Worm (Caenorhabditis elegans) whole organism, L4/young adult: ENCODE measurements around the gene cul-6.
"Not testable (repeated sequence)": the region's sequence is repeated elsewhere in the genome, so short reads cannot be mapped to it uniquely, and the experiment has no call there.

Experiments
- W03F9.2 ChIP-seq: fragments of 150-350 bp; optimal IDR thresholded peaks from 2 replicates; lab custom pipeline; 2014; ENCODE audit warnings: missing biosample characterization, missing genetic modification characterization
- dao-5 ChIP-seq: sonication (generic microtip); optimal IDR thresholded peaks from 2 replicates; lab custom pipeline; 2016; ENCODE audit warnings: missing genotype, missing genetic modification characterization, moderate library complexity, missing compliant biosample characterization
- him-1 ChIP-seq: sonication (generic microtip); optimal IDR thresholded peaks from 2 replicates; lab custom pipeline; 2016; ENCODE audit warnings: missing genotype, missing genetic modification reagents, missing genetic modification characterization, missing compliant biosample characterization

cul-6 gene

ce11 chrIV:12590373-12590772, at the start of gene cul-6:
Gene cul-6 (minus strand): TSS chrIV:12590451.
- TF ChIP-seq him-1 = no peak
- no peak for TF ChIP-seq dao-5 (tag; lab: Kevin White, UChicago)
- no peak for TF ChIP-seq W03F9.2 (tag; lab: Kevin White, UChicago)

ce11 chrIV:12639311-12639710, 49.1 kb upstream of the cul-6 start, which contains the start of gene C26H9A.3:
Gene C26H9A.3 (minus strand): TSS chrIV:12639411.
- TF ChIP-seq dao-5 (tag; lab: Kevin White, UChicago); him-1; W03F9.2 (tag; lab: Kevin White, UChicago): not testable (repeated sequence)

- TF ChIP-seq him-1 (no peak), W03F9.2 (tag; lab: Kevin White, UChicago) (no peak), dao-5 (tag; lab: Kevin White, UChicago) (no peak)
These were observed 47.1 kb upstream of the cul-6 start for ce11 chrIV:12637340-12637739.

- TF ChIP-seq him-1 (no peak), dao-5 (tag; lab: Kevin White, UChicago) (no peak), W03F9.2 (tag; lab: Kevin White, UChicago) (no peak)
These were observed 43.6 kb upstream of the cul-6 start for ce11 chrIV:12633825-12634224.

ce11 chrIV:12632430-12632829, 42.2 kb upstream of the cul-6 start:
- no peak for TF ChIP-seq him-1
- TF ChIP-seq dao-5 (tag; lab: Kevin White, UChicago) = no peak
- no peak for TF ChIP-seq W03F9.2 (tag; lab: Kevin White, UChicago)

- TF ChIP-seq him-1 = no peak
- TF ChIP-seq dao-5 (tag; lab: Kevin White, UChicago) = no peak
These were observed 40.7 kb upstream of the cul-6 start, which contains the start of gene ark-1 for ce11 chrIV:12630922-12631321. Gene ark-1 (minus strand): TSS chrIV:12631022.

ce11 chrIV:12621483-12622078, 31.3 kb upstream of the cul-6 start:
- peak; percentile 18 for TF ChIP-seq W03F9.2 (tag; lab: Kevin White, UChicago)

- TF ChIP-seq him-1 (no peak), dao-5 (tag; lab: Kevin White, UChicago) (no peak), W03F9.2 (tag; lab: Kevin White, UChicago) (no peak)
These were observed 30.7 kb upstream of the cul-6 start for ce11 chrIV:12620921-12621320.

- TF ChIP-seq him-1 (no peak), W03F9.2 (tag; lab: Kevin White, UChicago) (no peak), dao-5 (tag; lab: Kevin White, UChicago) (no peak)
These were observed 28.6 kb upstream of the cul-6 start for ce11 chrIV:12618877-12619276.

ce11 chrIV:12617934-12618333, 27.7 kb upstream of the cul-6 start:
- TF ChIP-seq W03F9.2 (tag; lab: Kevin White, UChicago) = no peak
- no peak for TF ChIP-seq him-1
- TF ChIP-seq dao-5 (tag; lab: Kevin White, UChicago) = no peak

ce11 chrIV:12616943-12617689, 26.9 kb upstream of the cul-6 start:
- TF ChIP-seq dao-5 (tag; lab: Kevin White, UChicago) (no peak), him-1 (no peak), W03F9.2 (tag; lab: Kevin White, UChicago) (no peak)

- TF ChIP-seq him-1 (no peak), W03F9.2 (tag; lab: Kevin White, UChicago) (no peak), dao-5 (tag; lab: Kevin White, UChicago) (no peak)
These were observed 25.0 kb upstream of the cul-6 start for ce11 chrIV:12615122-12615745.

ce11 chrIV:12614624-12615023, 24.4 kb upstream of the cul-6 start, which contains the start of gene efa-6:
Gene efa-6 (minus strand): TSS chrIV:12614724.
- TF ChIP-seq him-1 (no peak), dao-5 (tag; lab: Kevin White, UChicago) (no peak), W03F9.2 (tag; lab: Kevin White, UChicago) (no peak)

ce11 chrIV:12605401-12605800, 15.2 kb upstream of the cul-6 start, which contains the start of gene Y55D9A.2:
Gene Y55D9A.2 (minus strand): TSS chrIV:12605431.
- TF ChIP-seq W03F9.2 (tag; lab: Kevin White, UChicago) = peak; percentile 15
- no peak for TF ChIP-seq dao-5 (tag; lab: Kevin White, UChicago)
- no peak for TF ChIP-seq him-1
